Worm (Caenorhabditis elegans) whole organism, young adult: ENCODE measurements around the gene Y45F3A.1.

Experiments
- C06A6.2 ChIP-seq: fragments of 200-800 bp; sonication (Bioruptor generic); conservative IDR thresholded peaks from 2 replicates; pipeline ENCODE4 v1.3.6; 2022; ENCODE audit warnings: missing genetic modification characterization, missing compliant biosample characterization
- mcd-1 ChIP-seq: fragments of 200-800 bp; sonication (Bioruptor generic); IDR thresholded peaks from 2 replicates; pipeline ENCODE4 v1.3.6; 2022; ENCODE audit warnings: missing genetic modification reagents, missing genetic modification characterization, missing compliant biosample characterization

ce11 chrIII:10599699-10600098 is 38.0 kb upstream of the Y45F3A.1 start:
- no peak for TF ChIP-seq C06A6.2 (GFP tag; lab: Robert Waterston, UW)
- TF ChIP-seq mcd-1 (GFP tag; lab: Robert Waterston, UW), result peak; percentile 70
